Worm (Caenorhabditis elegans): Measurements from ENCODE around the gene sel-5.

sel-5 gene

DNA sequence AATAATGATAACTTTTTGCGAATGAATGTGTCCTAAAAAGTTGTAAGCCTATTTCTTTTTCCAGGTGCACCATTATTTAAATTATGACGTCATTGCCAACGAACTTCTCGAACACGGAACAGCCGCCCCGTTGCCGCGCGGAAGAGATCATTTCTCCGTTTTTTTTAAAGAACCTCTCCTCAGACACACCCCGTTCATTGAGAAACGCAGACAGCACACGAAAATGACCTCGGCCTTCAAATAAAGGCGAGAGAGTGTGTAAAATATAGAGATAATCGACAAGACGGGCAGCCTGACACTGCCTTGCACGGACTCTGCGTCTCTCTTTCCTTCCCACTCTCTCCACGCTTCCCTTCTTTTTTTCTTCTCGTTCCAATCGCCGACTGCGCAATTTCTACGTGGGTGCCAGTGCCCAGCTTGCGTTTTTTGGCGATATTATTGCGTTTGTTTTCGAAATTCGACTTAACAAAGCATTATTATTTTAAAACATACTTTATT lies 17.8 kb downstream of the sel-5 start (continued):
- TF ChIP-seq rnt-1 (tag; optimal IDR thresholded peaks at IDR 0.05) = peak; percentile 67
- TF ChIP-seq dpl-1 (GFP tag; optimal IDR thresholded peaks at IDR 0.05) = peak in 2 of 3 experiments; percentile 34 to 47
- no peak for TF ChIP-seq elt-2 (tag; optimal IDR thresholded peaks at IDR 0.05)
- no peak for TF ChIP-seq fkh-4 (tag; optimal IDR thresholded peaks at IDR 0.05; ENCODE audit: borderline replicate concordance)
- TF ChIP-seq nhr-71 (tag; optimal IDR thresholded peaks at IDR 0.05) = peak; percentile 85
- peak; percentile 84 for TF ChIP-seq nhr-85 (tag)
- TF ChIP-seq nhr-84 (tag; optimal IDR thresholded peaks at IDR 0.05) = no peak
- peak in 1 of 2 experiments; percentile 55 for TF ChIP-seq mdl-1 (tag; optimal IDR thresholded peaks at IDR 0.05)
- peak in 3 of 6 experiments; percentile 11 to 74 (median 22) for TF ChIP-seq elt-3 (tag; optimal IDR thresholded peaks at IDR 0.05)
- peak; percentile 41 for TF ChIP-seq nhr-76 (tag; optimal IDR thresholded peaks at IDR 0.05)
- TF ChIP-seq nhr-11 (tag; optimal IDR thresholded peaks at IDR 0.05) = no peak
- peak; percentile 52 to 53 for TF ChIP-seq lin-35 (GFP tag; optimal IDR thresholded peaks at IDR 0.05)
- no peak for TF ChIP-seq sptf-1 (tag; optimal IDR thresholded peaks at IDR 0.05)
- peak; percentile 35 for TF ChIP-seq irx-1 (tag; optimal IDR thresholded peaks at IDR 0.05)
- peak; percentile 61 for TF ChIP-seq blmp-1 (tag; optimal IDR thresholded peaks at IDR 0.05)
- TF ChIP-seq nhr-19 (GFP tag; conservative IDR thresholded peaks at IDR 0.05) = peak; percentile 54
- TF ChIP-seq mef-2 (tag; optimal IDR thresholded peaks at IDR 0.05) = no peak
- TF ChIP-seq skn-1 (tag; optimal IDR thresholded peaks at IDR 0.05) = peak; percentile 50
- TF ChIP-seq swsn-7 (tag; optimal IDR thresholded peaks at IDR 0.05) = peak; percentile 77
- TF ChIP-seq fos-1 (tag; optimal IDR thresholded peaks at IDR 0.05) = no peak
- TF ChIP-seq lin-14 (GFP tag; optimal IDR thresholded peaks at IDR 0.05) = peak; percentile 98
- TF ChIP-seq nhr-28 (tag; optimal IDR thresholded peaks at IDR 0.05) = no peak
- peak in 1 of 2 experiments; percentile 20 for TF ChIP-seq ztf-11 (tag; optimal IDR thresholded peaks at IDR 0.05)
- TF ChIP-seq mep-1 (tag; optimal IDR thresholded peaks at IDR 0.05) = peak; percentile 81
- TF ChIP-seq sox-4 (tag; optimal IDR thresholded peaks at IDR 0.05) = no peak
- no peak for TF ChIP-seq fkh-10 (GFP tag; optimal IDR thresholded peaks at IDR 0.05)
- peak; percentile 77 for TF ChIP-seq snu-23 (GFP tag; optimal IDR thresholded peaks at IDR 0.05)
- TF ChIP-seq unc-30 (tag; optimal IDR thresholded peaks at IDR 0.05) = no peak
- peak; percentile 36; the same call in 1 of the 2 replicates for TF ChIP-seq grh-1 (GFP tag; IDR thresholded peaks at IDR 0.05)
- no peak for TF ChIP-seq snpc-4 (tag; optimal IDR thresholded peaks at IDR 0.05)
- TF ChIP-seq lin-39 (tag; optimal IDR thresholded peaks at IDR 0.05) = no peak
- no peak for TF ChIP-seq hpl-2 (GFP tag; optimal IDR thresholded peaks at IDR 0.05)
- TF ChIP-seq ztf-4 (tag; optimal IDR thresholded peaks at IDR 0.05) = peak; percentile 75

DNA sequence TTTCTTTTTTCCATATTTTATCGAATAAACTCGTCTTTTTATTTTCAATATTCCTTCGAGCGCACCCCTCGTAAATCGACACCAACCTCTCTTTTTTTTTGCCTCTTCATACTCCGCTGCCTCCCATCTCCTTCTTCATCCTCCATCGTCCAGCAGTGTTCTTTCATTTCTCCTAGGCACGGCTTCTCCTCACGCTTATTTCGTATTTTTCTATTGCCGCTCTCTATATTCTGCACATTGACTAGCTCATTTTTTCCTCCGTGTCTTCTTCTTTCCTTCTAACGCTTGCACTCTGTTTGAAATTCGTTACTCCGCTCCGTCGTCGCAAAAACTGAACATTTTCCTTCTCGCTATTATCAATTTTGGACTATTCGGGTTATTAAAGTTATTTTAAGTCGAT lies 22.9 kb downstream of the sel-5 start:
- TF ChIP-seq Y116A8C.19 (tag; optimal IDR thresholded peaks at IDR 0.05; ENCODE audit: borderline replicate concordance) = no peak
- TF ChIP-seq lin-39 (tag; optimal IDR thresholded peaks at IDR 0.05) = no peak
- no peak for TF ChIP-seq ceh-90 (tag; optimal IDR thresholded peaks at IDR 0.05)
- TF ChIP-seq efl-3 (GFP tag; optimal IDR thresholded peaks at IDR 0.05) = no peak
- peak; percentile 9 for TF ChIP-seq fkh-8 (tag; optimal IDR thresholded peaks at IDR 0.05)
- no peak for TF ChIP-seq nhr-90 (tag; optimal IDR thresholded peaks at IDR 0.05; ENCODE audit: poor library complexity)
- no peak for TF ChIP-seq nhr-77 (tag; optimal IDR thresholded peaks at IDR 0.05)
- no peak for TF ChIP-seq ets-5 (GFP tag; IDR thresholded peaks at IDR 0.05)
- peak in 1 of 3 experiments; percentile 50 for TF ChIP-seq ceh-82 (tag; optimal IDR thresholded peaks at IDR 0.05)
- TF ChIP-seq sup-37 (GFP tag; optimal IDR thresholded peaks at IDR 0.05) = no peak
- no peak for TF ChIP-seq alr-1 (tag; optimal IDR thresholded peaks at IDR 0.05; ENCODE audit: borderline replicate concordance)
- TF ChIP-seq nhr-237 (tag; optimal IDR thresholded peaks at IDR 0.05) = no peak
- peak; percentile 71 for TF ChIP-seq lin-14 (GFP tag; optimal IDR thresholded peaks at IDR 0.05)
- TF ChIP-seq nhr-47 (tag; optimal IDR thresholded peaks at IDR 0.05) = peak; percentile 18
- TF ChIP-seq elt-3 (tag; optimal IDR thresholded peaks at IDR 0.05) = no peak
- TF ChIP-seq efl-1 (optimal IDR thresholded peaks at IDR 0.05) = peak in 1 of 2 experiments; percentile 10
- TF ChIP-seq efl-1 (GFP tag; optimal IDR thresholded peaks at IDR 0.05 in 1 of 2) = no peak
- TF ChIP-seq skn-1 (tag; optimal IDR thresholded peaks at IDR 0.05) = no peak
- TF ChIP-seq lin-15B (tag; optimal IDR thresholded peaks at IDR 0.05) = no peak
- TF ChIP-seq nhr-28 (tag; optimal IDR thresholded peaks at IDR 0.05) = no peak
- TF ChIP-seq nhr-12 (tag; optimal IDR thresholded peaks at IDR 0.05) = no peak
- no peak for TF ChIP-seq ztf-11 (tag; optimal IDR thresholded peaks at IDR 0.05)
- TF ChIP-seq tlp-1 (tag; optimal IDR thresholded peaks at IDR 0.05) = no peak
- no peak for TF ChIP-seq ztf-4 (tag; optimal IDR thresholded peaks at IDR 0.05)
- TF ChIP-seq irx-1 (tag; optimal IDR thresholded peaks at IDR 0.05) = no peak
- TF ChIP-seq sox-4 (tag; optimal IDR thresholded peaks at IDR 0.05) = no peak
- TF ChIP-seq xbp-1 (tag; optimal IDR thresholded peaks at IDR 0.05) = no peak
- TF ChIP-seq lsy-2 (tag; optimal IDR thresholded peaks at IDR 0.05) = peak in 1 of 2 experiments; percentile 16
- TF ChIP-seq jun-1 (tag; optimal IDR thresholded peaks at IDR 0.05) = no peak
